Fruit fly (Drosophila melanogaster) ovary, adult (tissue): ENCODE data around the gene Grp170.

Experiments used
- CG17801 ChIP-seq: fragments of 200-800 bp; optimal IDR thresholded peaks from 2 replicates; lab custom pipeline; 2019; ENCODE audit warnings: missing biosample characterization, mild to moderate bottlenecking, missing genetic modification characterization, moderate library complexity; ENCODE audit not compliant: partially characterized antibody

The Grp170 gene

dm6 chrX:2274704-2275199, at the start of gene Grp170:
Gene Grp170 (minus strand): TSS chrX:2275068.
- peak; percentile 54 for TF ChIP-seq CG17801 (GFP tag; lab: Kevin White, UChicago)

- TF ChIP-seq CG17801 (GFP tag; lab: Kevin White, UChicago), result no peak
Observed at dm6 chrX:2323661-2324293, 48.9 kb upstream of the Grp170 start.

- no peak for TF ChIP-seq CG17801 (GFP tag; lab: Kevin White, UChicago)
Observed at dm6 chrX:2321900-2322555, 47.2 kb upstream of the Grp170 start.

- TF ChIP-seq CG17801 (GFP tag; lab: Kevin White, UChicago), result no peak
Observed at dm6 chrX:2320892-2321291, 46.0 kb upstream of the Grp170 start.

- no peak for TF ChIP-seq CG17801 (GFP tag; lab: Kevin White, UChicago)
Observed at dm6 chrX:2319783-2320182, 44.9 kb upstream of the Grp170 start.

- no peak for TF ChIP-seq CG17801 (GFP tag; lab: Kevin White, UChicago)
Observed at dm6 chrX:2318369-2318768, 43.5 kb upstream of the Grp170 start.

- TF ChIP-seq CG17801 (GFP tag; lab: Kevin White, UChicago), result peak; percentile 66
Observed at dm6 chrX:2317347-2317832, 42.5 kb upstream of the Grp170 start.

dm6 chrX:2308403-2308965, 33.6 kb upstream of the Grp170 start:
- TF ChIP-seq CG17801 (GFP tag; lab: Kevin White, UChicago), result no peak

- TF ChIP-seq CG17801 (GFP tag; lab: Kevin White, UChicago), result no peak
Observed at dm6 chrX:2307564-2307963, 32.7 kb upstream of the Grp170 start.

DNA sequence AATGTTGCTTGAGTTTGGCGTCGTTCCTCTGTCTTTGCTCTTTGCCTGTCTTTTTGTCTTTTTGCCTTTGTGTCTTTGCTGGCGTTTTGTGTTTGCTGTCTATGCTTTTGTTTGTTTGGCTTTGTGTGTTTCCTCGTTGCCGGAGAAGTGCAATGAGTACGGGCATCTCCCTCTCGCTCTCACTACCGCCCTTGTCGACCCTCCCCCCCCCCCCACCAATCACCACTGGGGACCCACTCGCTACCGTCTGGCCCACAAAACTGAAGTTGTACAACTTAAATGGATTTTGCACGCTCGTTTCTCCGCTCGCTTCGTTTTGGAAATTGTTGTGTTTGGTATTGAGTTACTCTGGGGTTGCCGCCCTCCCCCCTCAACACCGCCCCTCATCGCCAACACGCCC, 31.9 kb upstream of the Grp170 start:
- TF ChIP-seq CG17801 (GFP tag; lab: Kevin White, UChicago), result no peak

- no peak for TF ChIP-seq CG17801 (GFP tag; lab: Kevin White, UChicago)
Observed at dm6 chrX:2306307-2306706, 31.4 kb upstream of the Grp170 start.

dm6 chrX:2305842-2306300, 31.0 kb upstream of the Grp170 start:
- TF ChIP-seq CG17801 (GFP tag; lab: Kevin White, UChicago), result peak; percentile 69

- no peak for TF ChIP-seq CG17801 (GFP tag; lab: Kevin White, UChicago)
Observed at dm6 chrX:2305281-2305680, 30.4 kb upstream of the Grp170 start.

- TF ChIP-seq CG17801 (GFP tag; lab: Kevin White, UChicago), result no peak
Observed at dm6 chrX:2304514-2305235, 29.8 kb upstream of the Grp170 start.
